Fruit fly (Drosophila melanogaster): ENCODE results near the gene CG6144.

Gene CG6144

DNA sequence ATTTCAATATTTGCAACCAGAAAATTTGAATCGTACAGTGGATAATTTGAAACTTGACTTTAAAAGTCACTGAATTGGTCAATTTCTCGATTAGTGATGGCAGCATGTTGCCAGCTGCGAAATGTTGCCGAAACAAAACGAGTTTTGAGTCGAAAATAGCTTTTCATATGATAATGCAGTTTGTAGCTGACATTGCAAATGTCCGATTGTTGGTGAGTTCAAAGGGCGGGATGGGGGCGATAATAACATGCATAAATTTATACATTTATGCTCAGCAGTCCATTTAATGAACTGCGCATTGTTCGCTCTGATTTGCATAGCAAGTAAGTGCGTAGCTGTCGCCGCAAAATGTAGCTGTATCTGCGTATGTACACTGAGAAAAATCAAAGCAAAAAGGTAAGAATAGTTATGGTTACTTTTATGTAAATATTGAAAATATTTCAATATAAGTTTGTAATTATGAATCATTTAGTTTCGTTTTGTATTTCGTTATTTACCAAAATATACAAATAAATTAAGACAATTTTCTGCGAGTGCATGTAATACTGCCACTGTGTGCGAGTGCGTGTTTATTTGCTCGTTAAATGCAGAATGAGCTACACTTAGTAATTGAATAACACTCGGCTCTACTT lies 38.6 kb downstream of the CG6144 start, which contains the start of gene Lip4 (continued):
- TF ChIP-seq Taf1 (GFP tag; IDR thresholded peaks at IDR 0.05) (no peak; the same call in 1 of the 2 replicates), row (GFP tag; IDR thresholded peaks at IDR 0.05) (peak; percentile 85), CHES-1-like (GFP tag; optimal IDR thresholded peaks at IDR 0.05) (peak; percentile 43), gsb (GFP tag; IDR thresholded peaks at IDR 0.05) (peak; percentile 77), CoRest (tag; optimal IDR thresholded peaks at IDR 0.05) (peak; percentile 87), trem (tag; optimal IDR thresholded peaks at IDR 0.05) (peak; percentile 44), jumu (GFP tag; optimal IDR thresholded peaks at IDR 0.05) (no peak), CG34422 (GFP tag; IDR thresholded peaks at IDR 0.05) (peak; percentile 69; the same call in 2 of the 3 replicates), CG17359 (tag; optimal IDR thresholded peaks at IDR 0.05) (peak; percentile 71), CG12071 (GFP tag; optimal IDR thresholded peaks at IDR 0.05) (peak; percentile 64), ase (GFP tag; IDR thresholded peaks at IDR 0.05) (peak; percentile 78), Asciz (GFP tag; optimal IDR thresholded peaks at IDR 0.05) (peak; percentile 67), unpg (GFP tag; optimal IDR thresholded peaks at IDR 0.05) (peak; percentile 83), CG7556 (GFP tag; optimal IDR thresholded peaks at IDR 0.05) (peak; percentile 82), Xbp1 (GFP tag; optimal IDR thresholded peaks at IDR 0.05) (peak; percentile 77), Ssrp (tag; optimal IDR thresholded peaks at IDR 0.05) (peak; percentile 67), nmo (GFP tag; optimal IDR thresholded peaks at IDR 0.05) (peak; percentile 81), Hmr (GFP tag; optimal IDR thresholded peaks at IDR 0.05) (peak; percentile 82), ranshi (GFP tag; IDR thresholded peaks at IDR 0.05) (peak; percentile 82), Hr51 (GFP tag; optimal IDR thresholded peaks at IDR 0.05) (peak; percentile 2 to 89), CG1647 (GFP tag; optimal IDR thresholded peaks at IDR 0.05) (peak; percentile 41), sens (GFP tag) (peak; percentile 95), CG12299 (tag; optimal IDR thresholded peaks at IDR 0.05) (peak; percentile 55), CG15269 (tag; optimal IDR thresholded peaks at IDR 0.05) (peak; percentile 91), Dref (GFP tag; IDR thresholded peaks at IDR 0.05) (no peak), CG17568 (GFP tag; optimal IDR thresholded peaks at IDR 0.05) (peak; percentile 62), toy (GFP tag; IDR thresholded peaks at IDR 0.05) (peak; percentile 52; the same call in 1 of the 2 replicates), Lpt (GFP tag; optimal IDR thresholded peaks at IDR 0.05) (no peak), chif (GFP tag; optimal IDR thresholded peaks at IDR 0.05) (peak; percentile 53 to 56), crc (GFP tag; optimal IDR thresholded peaks at IDR 0.05) (no peak), pum (GFP tag; optimal IDR thresholded peaks at IDR 0.05) (peak; percentile 6), CG13123 (GFP tag; optimal IDR thresholded peaks at IDR 0.05) (peak; percentile 59), Dip3 (GFP tag; optimal IDR thresholded peaks at IDR 0.05) (peak; percentile 23), tx (GFP tag; optimal IDR thresholded peaks at IDR 0.05) (peak; percentile 8), CG18262 (tag; optimal IDR thresholded peaks at IDR 0.05) (peak; percentile 73), GATAe (GFP tag; conservative IDR thresholded peaks at IDR 0.05) (no peak), disco-r (GFP tag; optimal IDR thresholded peaks at IDR 0.05) (no peak), kni (GFP tag; optimal IDR thresholded peaks at IDR 0.05) (no peak), Lhr (GFP tag; optimal IDR thresholded peaks at IDR 0.05) (peak; percentile 11), CG12104 (GFP tag; optimal IDR thresholded peaks at IDR 0.05) (peak; percentile 44), fd96Cb (tag; optimal IDR thresholded peaks at IDR 0.05) (peak; percentile 59), nom (GFP tag; optimal IDR thresholded peaks at IDR 0.05) (peak; percentile 42), lov (optimal IDR thresholded peaks at IDR 0.05) (no peak), lov (GFP tag; IDR thresholded peaks at IDR 0.05) (no peak), CG15601 (tag; optimal IDR thresholded peaks at IDR 0.05) (peak; percentile 15), CG1603 (tag; optimal IDR thresholded peaks at IDR 0.05) (peak; percentile 82), kah (GFP tag; optimal IDR thresholded peaks at IDR 0.05) (peak; percentile 28), nerfin-2 (GFP tag; IDR thresholded peaks at IDR 0.05; ENCODE audit: partially characterized antibody) (no peak), pho (GFP tag; optimal IDR thresholded peaks at IDR 0.05) (peak; percentile 34), CG6689 (GFP tag; IDR thresholded peaks at IDR 0.05) (peak; percentile 78)

Data from whole organism, embryonic.